Fruit fly (Drosophila melanogaster) whole organism, larva: ENCODE measurements around the gene CheA86a.

ENCODE experiments used
- noc ChIP-seq: fragments of 200-800 bp; sonication (Bioruptor generic); optimal IDR thresholded peaks from 3 replicates; lab custom pipeline; 2019; ENCODE audit warnings: missing biosample characterization, mild to moderate bottlenecking, missing genetic modification characterization, moderate library complexity

The CheA86a gene

DNA sequence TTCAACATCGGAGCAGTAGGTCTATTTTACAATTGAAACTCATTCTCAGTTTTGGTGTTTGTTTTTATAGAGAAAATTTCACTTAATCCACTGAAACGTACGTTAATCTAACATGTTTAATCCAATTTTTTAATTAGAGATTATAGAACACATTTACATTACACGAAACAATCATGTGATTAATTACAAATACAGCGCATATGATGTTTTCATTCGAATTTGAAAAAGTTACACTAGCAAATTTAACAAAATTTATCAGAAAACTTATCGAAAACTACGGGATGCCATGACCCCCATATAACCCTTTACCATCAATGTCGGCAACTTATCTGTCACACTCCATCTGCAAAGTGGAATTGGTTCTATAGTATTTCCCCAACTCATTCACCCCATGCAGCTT is at the start of gene CheA86a:
CheA86a (minus strand) TSS at position 101 of the 400 bp plus-strand sequence.
- no peak for TF ChIP-seq noc (tag; lab: Kevin White, UChicago)

DNA sequence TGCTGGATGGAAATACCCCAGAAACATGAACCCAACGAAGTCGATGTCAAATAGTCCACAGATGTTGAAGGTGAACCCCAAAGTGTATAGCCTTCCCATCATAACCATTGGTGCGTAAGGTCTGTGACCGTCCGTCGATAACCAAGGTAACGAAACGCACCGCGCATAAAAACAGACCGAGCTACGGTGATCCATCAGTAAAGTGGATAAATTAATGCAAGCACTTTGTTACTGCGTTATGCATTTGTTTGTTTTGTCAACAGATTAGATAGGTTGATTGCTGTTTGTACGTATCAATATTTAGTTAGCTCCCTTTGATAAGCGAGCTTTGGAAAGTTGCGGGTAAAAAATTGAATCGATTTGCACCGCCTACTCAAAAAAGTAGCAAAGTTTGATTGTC is 33.3 kb upstream of the CheA86a start:
- no peak for TF ChIP-seq noc (tag; lab: Kevin White, UChicago)

dm6 chr3R:11177579-11177978 is 32.5 kb upstream of the CheA86a start:
- no peak for TF ChIP-seq noc (tag; lab: Kevin White, UChicago)

DNA sequence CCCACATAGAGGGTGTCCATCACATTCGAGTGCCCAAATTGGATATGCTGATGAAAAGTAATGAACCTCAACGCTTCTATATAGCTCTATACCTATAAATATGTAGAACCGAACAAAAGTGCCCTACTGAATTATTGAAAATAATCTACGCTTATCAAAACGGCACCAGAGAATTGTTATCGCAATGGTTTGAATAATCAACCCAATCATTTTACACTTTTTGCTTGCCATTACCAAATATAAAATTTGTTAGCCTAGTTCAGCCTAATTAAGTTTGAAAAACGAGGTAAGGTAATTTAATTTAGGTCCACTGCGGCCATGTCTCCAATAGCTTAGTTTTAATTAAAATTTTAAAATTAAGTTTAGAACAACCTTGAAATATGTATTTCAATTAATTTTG is 30.7 kb upstream of the CheA86a start:
- TF ChIP-seq noc (tag; lab: Kevin White, UChicago) = no peak

- TF ChIP-seq noc (tag; lab: Kevin White, UChicago) = no peak
Observed at dm6 chr3R:11175308-11175707, 30.3 kb upstream of the CheA86a start, which contains the start of the genes Ugt304A1 and Ugt303A1. Gene Ugt304A1, minus strand, starts transcription at chr3R:11175408. Gene Ugt303A1, plus strand, starts transcription at chr3R:11175529.

DNA sequence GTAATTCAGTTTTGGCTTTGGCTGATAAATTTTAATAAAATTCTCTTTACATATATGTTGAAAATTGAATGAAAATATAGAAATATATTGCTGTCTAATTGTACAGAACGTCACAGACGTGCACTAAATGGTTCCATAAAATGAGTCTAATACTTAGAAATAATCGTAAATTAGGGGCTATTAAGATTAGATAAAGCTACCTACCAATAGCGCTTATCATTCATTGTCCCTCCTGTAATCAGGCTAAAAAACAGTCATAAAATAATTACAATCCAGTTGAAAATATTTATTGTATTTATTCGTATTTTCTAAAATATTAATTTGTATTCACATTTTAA is 28.1 kb upstream of the CheA86a start:
- peak; percentile 37 for TF ChIP-seq noc (tag; lab: Kevin White, UChicago)

DNA sequence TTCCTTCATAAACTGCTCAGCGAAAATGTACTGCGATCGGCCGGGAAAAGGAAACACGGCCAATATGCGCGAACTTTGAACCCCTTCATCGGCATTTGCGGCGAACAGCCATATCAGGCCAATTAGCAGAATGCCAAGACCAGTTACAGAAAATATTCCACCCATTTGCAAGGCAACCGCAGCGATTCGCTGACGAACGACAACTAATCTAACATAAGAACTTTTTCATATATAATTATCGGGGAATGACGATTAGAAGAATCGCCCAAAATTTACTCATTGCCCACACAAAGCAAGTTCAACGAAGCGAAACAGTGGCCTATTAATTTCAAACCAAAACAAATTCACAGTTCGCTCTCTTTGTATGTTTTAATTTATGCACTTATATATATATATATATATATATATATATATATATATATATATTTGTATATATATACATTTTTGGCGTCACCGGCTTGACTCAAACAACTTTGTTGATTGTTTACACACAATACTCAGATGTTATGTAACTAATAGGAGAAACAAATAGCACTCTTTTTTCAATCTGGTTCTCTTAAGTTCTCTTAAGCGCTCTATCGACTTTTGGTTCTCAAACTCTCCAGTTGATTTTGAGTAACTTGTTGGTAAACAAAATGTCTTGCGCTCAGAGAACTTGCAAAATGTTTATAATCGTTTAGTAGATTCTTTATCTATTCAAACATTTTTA is 27.6 kb upstream of the CheA86a start, which contains the start of gene Ugt35A1:
Ugt35A1 (minus strand) TSS at position 205 of the 709 bp plus-strand sequence.
- TF ChIP-seq noc (tag; lab: Kevin White, UChicago) = no peak

dm6 chr3R:11170146-11170545 is 25.1 kb upstream of the CheA86a start, which contains the start of gene Ugt35B1:
Gene Ugt35B1, minus strand, starts transcription at chr3R:11170246.
- TF ChIP-seq noc (tag; lab: Kevin White, UChicago) = no peak

DNA sequence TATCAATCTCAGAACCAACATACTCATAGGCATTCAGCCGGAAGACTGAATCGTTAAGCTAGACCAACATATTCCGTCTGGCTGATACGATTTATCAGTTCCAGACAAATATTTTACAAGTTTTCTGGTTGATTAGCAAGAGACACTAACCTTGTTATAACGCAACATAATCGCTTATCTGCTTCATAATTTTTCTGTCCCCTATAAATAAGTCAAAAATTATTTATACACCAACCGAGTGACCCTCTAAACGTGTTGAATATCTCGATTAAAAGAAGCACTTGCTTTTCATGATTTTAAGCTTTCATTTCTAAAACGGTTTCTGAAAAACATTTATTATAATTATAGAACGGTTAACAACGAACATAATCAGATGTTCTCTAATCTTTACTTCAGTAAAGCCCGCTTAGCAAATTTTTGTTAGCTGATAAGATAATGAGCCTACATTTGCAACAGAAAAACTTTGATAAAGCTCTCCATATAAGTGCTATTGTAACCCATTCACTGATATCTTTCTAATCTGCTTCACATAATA is 23.0 kb upstream of the CheA86a start, which contains the start of gene Ugt35E2:
Ugt35E2 (minus strand) TSS at position 51 of the 535 bp plus-strand sequence.
- TF ChIP-seq noc (tag; lab: Kevin White, UChicago) = no peak

DNA sequence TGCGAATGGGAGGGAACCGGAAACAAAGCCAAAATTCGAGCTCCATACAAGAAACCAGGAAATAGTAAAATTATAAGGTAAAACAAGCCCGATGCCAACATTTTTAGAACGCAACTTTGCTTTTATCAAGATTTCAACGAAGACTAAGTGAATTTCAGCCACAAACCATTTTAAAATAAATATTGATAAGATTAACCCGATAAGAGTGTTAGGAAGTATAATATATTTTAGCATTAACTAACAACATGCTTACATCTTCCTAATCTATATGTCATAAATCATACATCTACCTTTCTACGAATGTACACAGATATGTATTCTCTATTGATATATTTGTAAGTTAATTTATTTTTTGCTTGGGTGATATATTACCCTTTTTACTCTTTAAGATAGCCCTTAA is 20.9 kb upstream of the CheA86a start, which contains the start of gene Ugt35E1:
Ugt35E1 (minus strand) TSS at position 101 of the 400 bp plus-strand sequence.
- TF ChIP-seq noc (tag; lab: Kevin White, UChicago) = no peak

DNA sequence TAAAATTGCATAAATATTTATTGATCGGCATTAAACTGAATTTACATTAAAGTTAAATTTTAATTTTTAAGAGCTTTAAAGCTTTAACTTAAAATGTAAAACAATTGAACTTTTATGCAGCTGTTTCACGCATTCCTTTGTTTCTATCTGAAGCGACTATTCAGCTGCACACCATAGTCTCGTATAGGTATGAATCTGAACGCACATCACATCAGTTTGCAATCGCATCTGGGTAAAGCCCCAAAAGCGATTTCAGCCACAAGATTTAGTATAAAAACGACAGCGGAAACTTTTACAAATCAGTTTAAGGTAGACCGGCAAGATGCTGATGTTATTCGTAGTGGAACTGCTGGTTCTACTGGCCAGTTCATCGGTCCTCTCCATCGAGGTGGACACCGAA is 15.9 kb upstream of the CheA86a start, which contains the start of gene CG4757:
CG4757 (plus strand) TSS at position 301 of the 400 bp plus-strand sequence.
- TF ChIP-seq noc (tag; lab: Kevin White, UChicago) = no peak

DNA sequence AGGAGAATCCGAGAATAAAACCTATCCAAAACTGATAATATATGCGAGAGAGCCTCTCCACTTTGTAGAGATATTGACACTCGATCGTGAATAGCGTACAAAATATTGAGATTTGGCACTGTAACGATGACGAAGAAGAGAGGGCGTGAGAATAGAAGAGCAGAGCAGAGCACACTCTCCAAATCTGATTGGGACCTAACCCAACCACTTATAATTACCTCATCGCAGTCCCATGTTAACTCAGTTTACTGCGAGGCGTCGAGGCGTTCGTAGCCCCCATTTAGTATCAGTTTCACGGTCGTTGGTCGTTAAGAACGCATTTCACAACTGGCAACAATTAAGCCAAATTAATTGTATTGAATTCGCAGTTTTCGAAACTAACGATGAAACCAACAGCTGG is 11.8 kb upstream of the CheA86a start, which contains the start of gene Ugt302C1:
Ugt302C1 (plus strand) TSS at position 241 of the 400 bp plus-strand sequence.
- peak; percentile 1 for TF ChIP-seq noc (tag; lab: Kevin White, UChicago)

DNA sequence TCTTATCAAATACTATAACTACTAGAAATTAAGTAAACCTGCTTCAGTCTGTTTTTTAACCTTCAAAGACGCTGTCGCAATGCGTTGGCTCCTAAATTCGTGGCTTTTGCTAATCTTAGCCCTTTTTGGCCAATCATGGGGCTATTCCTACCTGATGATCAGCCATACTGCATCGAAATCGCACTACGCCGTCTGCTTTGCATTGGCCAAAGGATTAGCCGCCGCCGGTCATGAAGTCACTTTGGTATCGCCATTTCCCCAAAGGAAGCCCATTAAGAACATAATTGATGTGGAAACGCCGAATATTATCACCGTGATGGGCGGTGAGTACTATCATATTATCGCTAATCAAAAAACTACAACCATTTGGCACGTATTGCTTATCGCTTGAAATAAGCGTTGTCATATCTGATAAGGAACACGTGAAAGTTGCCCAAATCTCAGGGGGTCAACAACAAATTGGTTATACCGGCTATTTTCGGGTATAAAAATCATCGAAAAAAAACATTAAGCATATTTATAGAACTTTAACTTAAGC is 9.6 kb upstream of the CheA86a start, which contains the start of gene Ugt302E1:
Ugt302E1 (plus strand) TSS at position 51 of the 538 bp plus-strand sequence.
- TF ChIP-seq noc (tag; lab: Kevin White, UChicago) = no peak

- no peak for TF ChIP-seq noc (tag; lab: Kevin White, UChicago)
Observed at dm6 chr3R:11153799-11154273, 8.8 kb upstream of the CheA86a start, which contains the start of gene Ugt302K1. Gene Ugt302K1, minus strand, starts transcription at chr3R:11153849.

dm6 chr3R:11136877-11137276 is 8.2 kb downstream of the CheA86a start, which contains the start of gene mAcon2:
Gene mAcon2, plus strand, starts transcription at chr3R:11137177.
- no peak for TF ChIP-seq noc (tag; lab: Kevin White, UChicago)

dm6 chr3R:11128116-11128626 is 16.9 kb downstream of the CheA86a start, which contains the start of gene Ugt35C1:
Gene Ugt35C1, minus strand, starts transcription at chr3R:11128328.
- TF ChIP-seq noc (tag; lab: Kevin White, UChicago) = no peak
